Fruit fly (Drosophila melanogaster): ENCODE measurements around the gene isoQC.

The isoQC gene

DNA sequence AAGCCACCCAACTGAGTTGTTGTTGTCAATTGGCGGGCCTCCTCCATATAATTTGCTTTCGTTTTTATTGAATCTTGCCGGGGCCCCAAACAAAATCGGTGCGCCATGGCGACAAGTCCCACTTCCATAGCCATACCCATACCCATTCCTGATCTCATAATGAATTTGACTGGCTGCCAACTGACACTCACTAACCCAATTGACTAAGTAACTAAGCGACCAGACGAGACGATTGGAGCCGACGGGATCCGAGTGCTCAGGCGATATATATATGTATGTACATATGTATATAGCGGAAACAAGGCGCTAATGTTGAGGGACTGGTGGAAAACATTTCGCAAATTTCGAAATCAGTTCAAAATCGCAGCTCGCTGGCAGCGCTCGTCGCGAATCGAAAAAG is 7.7 kb upstream of the isoQC start, which contains the start of gene Tdh:
Gene Tdh (plus strand): TSS at position 346 of the 400 bp plus-strand sequence.
- no peak for TF ChIP-seq Vsx2 (GFP tag; optimal IDR thresholded peaks at IDR 0.05; ENCODE audit: partially characterized antibody)
- TF ChIP-seq br (GFP tag; optimal IDR thresholded peaks at IDR 0.05): no peak
- no peak for TF ChIP-seq jim (GFP tag; optimal IDR thresholded peaks at IDR 0.05)
- TF ChIP-seq tai (GFP tag; optimal IDR thresholded peaks at IDR 0.05): no peak
- no peak for TF ChIP-seq Hnf4 (GFP tag; optimal IDR thresholded peaks at IDR 0.05)
- no peak for TF ChIP-seq OdsH (GFP tag; optimal IDR thresholded peaks at IDR 0.05)
- TF ChIP-seq woc (GFP tag; optimal IDR thresholded peaks at IDR 0.05): no peak
- no peak for TF ChIP-seq usp (GFP tag; optimal IDR thresholded peaks at IDR 0.05)
- no peak for TF ChIP-seq HLH106 (tag; optimal IDR thresholded peaks at IDR 0.05)
- no peak for TF ChIP-seq ey (GFP tag; optimal IDR thresholded peaks at IDR 0.05)
- no peak for TF ChIP-seq rgr (GFP tag; optimal IDR thresholded peaks at IDR 0.05)
- no peak for TF ChIP-seq GATAd (GFP tag; optimal IDR thresholded peaks at IDR 0.05)
- TF ChIP-seq Hr78 (GFP tag; optimal IDR thresholded peaks at IDR 0.05): no peak
- no peak for TF ChIP-seq Abd-B (GFP tag; optimal IDR thresholded peaks at IDR 0.05)

DNA sequence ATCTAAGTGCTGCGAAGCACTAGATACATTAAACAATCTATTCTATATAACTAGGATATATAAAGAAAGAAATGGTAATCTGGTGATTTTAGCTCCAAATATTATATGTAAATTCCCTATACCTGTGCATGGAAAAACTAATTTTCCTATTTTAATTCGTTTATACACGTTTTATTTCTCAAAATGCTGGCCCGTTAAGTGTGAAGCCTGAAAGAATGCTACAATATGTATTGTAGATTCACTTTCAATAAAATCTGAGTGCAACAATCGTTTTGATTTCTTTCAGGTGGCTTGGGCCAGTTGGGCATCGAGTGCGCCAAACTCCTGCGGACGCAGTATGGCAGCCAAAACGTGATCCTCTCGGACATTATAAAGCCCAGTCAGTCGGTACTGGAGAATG is 6.8 kb upstream of the isoQC start:
- TF ChIP-seq tai (GFP tag; optimal IDR thresholded peaks at IDR 0.05) (no peak), lola (GFP tag; optimal IDR thresholded peaks at IDR 0.05) (no peak), brk (GFP tag; optimal IDR thresholded peaks at IDR 0.05) (no peak), dsf (GFP tag; optimal IDR thresholded peaks at IDR 0.05; ENCODE audit: borderline replicate concordance) (no peak), sage (GFP tag; optimal IDR thresholded peaks at IDR 0.05) (no peak), HLH106 (tag; optimal IDR thresholded peaks at IDR 0.05) (no peak), h (GFP tag; optimal IDR thresholded peaks at IDR 0.05) (no peak), GATAd (GFP tag; optimal IDR thresholded peaks at IDR 0.05) (no peak), dl (GFP tag; optimal IDR thresholded peaks at IDR 0.05; ENCODE audit: insufficient read depth in 1 of 2, partially characterized antibody in 2 of 2) (no peak), Mio (GFP tag; optimal IDR thresholded peaks at IDR 0.05) (no peak), Dfd (GFP tag; optimal IDR thresholded peaks at IDR 0.05) (no peak), OdsH (GFP tag; optimal IDR thresholded peaks at IDR 0.05) (no peak), Myc (optimal IDR thresholded peaks at IDR 0.05) (no peak), CG32264 (GFP tag; optimal IDR thresholded peaks at IDR 0.05) (no peak)

DNA sequence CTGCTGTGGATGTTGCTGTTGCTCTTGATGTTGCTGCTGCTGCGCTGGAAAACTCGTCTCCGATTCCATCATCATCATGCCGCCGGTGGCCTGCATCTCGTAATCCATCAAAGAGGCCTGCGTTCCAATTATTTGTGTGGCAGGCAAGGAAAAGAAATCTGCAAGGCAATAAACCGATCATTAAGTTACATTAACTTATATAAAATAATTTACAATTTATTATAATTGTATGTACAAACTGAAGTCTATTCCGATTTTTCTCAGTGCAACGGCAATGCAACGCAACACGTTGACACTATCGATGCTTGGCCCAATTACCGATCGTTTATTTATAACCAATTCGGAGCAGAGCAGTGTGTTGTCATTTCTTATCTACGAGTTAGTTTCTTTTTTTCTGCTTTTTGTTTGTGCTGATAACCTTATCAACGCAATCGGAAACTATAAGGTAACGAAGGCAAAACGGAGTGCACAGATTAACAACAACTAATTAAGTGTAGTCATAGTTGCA is 3.2 kb upstream of the isoQC start:
- TF ChIP-seq Hr83 (GFP tag; optimal IDR thresholded peaks at IDR 0.05; ENCODE audit: poor library complexity, severe bottlenecking) (no peak), HLH106 (tag; optimal IDR thresholded peaks at IDR 0.05) (no peak), brk (GFP tag; optimal IDR thresholded peaks at IDR 0.05) (no peak), sv (GFP tag; optimal IDR thresholded peaks at IDR 0.05) (no peak), CG32264 (GFP tag; optimal IDR thresholded peaks at IDR 0.05) (no peak), Myc (optimal IDR thresholded peaks at IDR 0.05) (no peak), ey (GFP tag; optimal IDR thresholded peaks at IDR 0.05) (no peak), psq (GFP tag; optimal IDR thresholded peaks at IDR 0.05) (no peak), lola (GFP tag; optimal IDR thresholded peaks at IDR 0.05) (no peak), Jra (GFP tag; optimal IDR thresholded peaks at IDR 0.05) (no peak), Hr78 (GFP tag; optimal IDR thresholded peaks at IDR 0.05) (no peak), CG9705 (GFP tag; optimal IDR thresholded peaks at IDR 0.05) (no peak), woc (GFP tag; optimal IDR thresholded peaks at IDR 0.05) (no peak), pan (optimal IDR thresholded peaks at IDR 0.05) (no peak), dmrt93B (GFP tag; optimal IDR thresholded peaks at IDR 0.05) (no peak), dl (GFP tag; optimal IDR thresholded peaks at IDR 0.05; ENCODE audit: insufficient read depth in 1 of 2, partially characterized antibody in 2 of 2) (no peak)

DNA sequence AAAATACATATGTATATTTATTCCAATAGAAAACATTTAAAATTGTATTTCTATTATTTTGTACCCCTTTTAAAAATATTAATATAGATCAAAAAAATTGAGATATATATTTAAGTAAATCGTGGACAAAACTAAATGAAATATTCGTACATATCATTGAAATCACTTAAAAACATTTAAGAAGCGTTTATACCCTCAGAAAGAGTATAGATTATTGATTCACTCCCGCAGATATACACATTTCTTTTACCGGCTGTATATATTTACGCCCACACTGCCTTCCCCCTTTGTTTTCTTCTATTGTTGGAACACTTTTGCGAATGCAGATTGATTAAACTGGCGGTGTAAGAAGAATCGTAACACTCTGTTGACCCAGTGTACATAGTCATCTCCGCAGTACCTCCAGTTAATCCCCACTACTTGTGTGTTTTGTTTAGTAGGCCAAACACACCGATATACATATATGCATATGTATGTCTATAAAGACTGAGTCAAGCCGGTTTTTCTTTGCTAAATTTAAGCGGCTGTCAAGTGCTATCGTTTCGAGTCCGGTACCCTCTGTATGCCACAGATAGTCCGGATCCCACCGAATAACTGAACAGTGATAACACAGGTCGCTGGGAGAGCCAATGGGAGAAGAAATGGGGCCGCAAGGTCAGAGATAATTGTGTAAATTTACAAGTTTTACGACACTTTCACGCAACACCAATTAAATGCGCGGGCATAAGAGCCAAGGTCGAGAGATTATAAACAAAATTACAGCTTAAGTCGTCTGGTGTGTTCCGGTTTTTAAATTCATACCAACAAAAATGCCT is 2.6 kb upstream of the isoQC start:
- peak; percentile 72 for TF ChIP-seq rgr (GFP tag; optimal IDR thresholded peaks at IDR 0.05)
- no peak for TF ChIP-seq ey (GFP tag; optimal IDR thresholded peaks at IDR 0.05)
- no peak for TF ChIP-seq N (GFP tag; optimal IDR thresholded peaks at IDR 0.05)
- TF ChIP-seq jim (GFP tag; optimal IDR thresholded peaks at IDR 0.05): no peak
- TF ChIP-seq Rel (GFP tag; optimal IDR thresholded peaks at IDR 0.05): no peak
- peak; percentile 38 for TF ChIP-seq Rel (tag; optimal IDR thresholded peaks at IDR 0.05)
- TF ChIP-seq brk (GFP tag; optimal IDR thresholded peaks at IDR 0.05): peak; percentile 19
- peak; percentile 9 for TF ChIP-seq tai (GFP tag; optimal IDR thresholded peaks at IDR 0.05)
- TF ChIP-seq Hr83 (GFP tag; optimal IDR thresholded peaks at IDR 0.05; ENCODE audit: poor library complexity, severe bottlenecking): peak; percentile 27
- peak; percentile 18 for TF ChIP-seq OdsH (GFP tag; optimal IDR thresholded peaks at IDR 0.05)
- TF ChIP-seq fru (GFP tag; optimal IDR thresholded peaks at IDR 0.05): peak; percentile 48
- peak; percentile 31 for TF ChIP-seq br (GFP tag; optimal IDR thresholded peaks at IDR 0.05)
- TF ChIP-seq GATAd (GFP tag; optimal IDR thresholded peaks at IDR 0.05): no peak
- TF ChIP-seq HLH106 (tag; optimal IDR thresholded peaks at IDR 0.05): peak; percentile 9
- peak; percentile 21 for TF ChIP-seq h (GFP tag; optimal IDR thresholded peaks at IDR 0.05)
- TF ChIP-seq Sp1 (GFP tag; optimal IDR thresholded peaks at IDR 0.05): peak; percentile 6
- peak in 1 of 2 experiments; percentile 41 for TF ChIP-seq foxo (GFP tag; optimal IDR thresholded peaks at IDR 0.05)
- peak; percentile 12 for TF ChIP-seq Hnf4 (GFP tag; optimal IDR thresholded peaks at IDR 0.05)

Data from whole organism, wandering third instar larva.